Worm (Caenorhabditis elegans): ENCODE measurements around the gene lec-4.

The lec-4 gene

ce11 chrIII:3736302-3736701 lies 36.8 kb downstream of the lec-4 start, which contains the start of gene F34D10.4:
TSS of gene F34D10.4 (plus strand) at chrIII:3736602.
- no peak for TF ChIP-seq alr-1 (tag; optimal IDR thresholded peaks at IDR 0.05)
- TF ChIP-seq lin-13 (GFP tag; optimal IDR thresholded peaks at IDR 0.05): no peak
- no peak for TF ChIP-seq snpc-4 (tag; optimal IDR thresholded peaks at IDR 0.05)
- no peak for TF ChIP-seq nhr-77 (tag; optimal IDR thresholded peaks at IDR 0.05)
- no peak for TF ChIP-seq egl-27 (tag; optimal IDR thresholded peaks at IDR 0.05)
- TF ChIP-seq nhr-23 (tag; optimal IDR thresholded peaks at IDR 0.05): no peak
- TF ChIP-seq F13H6.1 (tag; optimal IDR thresholded peaks at IDR 0.05): no peak
- TF ChIP-seq peb-1 (tag; optimal IDR thresholded peaks at IDR 0.05): no peak
- TF ChIP-seq ceh-16 (tag; optimal IDR thresholded peaks at IDR 0.05): no peak
- TF ChIP-seq nhr-6 (tag; optimal IDR thresholded peaks at IDR 0.05): no peak
- no peak for TF ChIP-seq unc-62 (GFP tag; optimal IDR thresholded peaks at IDR 0.05)
- TF ChIP-seq nhr-25 (tag; optimal IDR thresholded peaks at IDR 0.05): no peak
- no peak for TF ChIP-seq aly-2 (tag; optimal IDR thresholded peaks at IDR 0.05)
- TF ChIP-seq nhr-12 (tag; optimal IDR thresholded peaks at IDR 0.05): no peak
- TF ChIP-seq nhr-237 (tag; optimal IDR thresholded peaks at IDR 0.05): no peak

- TF ChIP-seq snpc-4 (tag; optimal IDR thresholded peaks at IDR 0.05) (no peak), zag-1 (tag; optimal IDR thresholded peaks at IDR 0.05) (no peak), nhr-11 (tag; optimal IDR thresholded peaks at IDR 0.05) (no peak), ztf-1 (GFP tag; conservative IDR thresholded peaks at IDR 0.05) (no peak), C34F6.9 (tag; optimal IDR thresholded peaks at IDR 0.05) (peak; percentile 20), unc-39 (tag; optimal IDR thresholded peaks at IDR 0.05) (no peak), lin-11 (tag; optimal IDR thresholded peaks at IDR 0.05) (no peak), lsy-2 (tag; optimal IDR thresholded peaks at IDR 0.05) (peak in 1 of 2 experiments; percentile 21), elt-3 (tag; optimal IDR thresholded peaks at IDR 0.05) (no peak), elt-1 (tag; optimal IDR thresholded peaks at IDR 0.05) (no peak), nhr-6 (tag; optimal IDR thresholded peaks at IDR 0.05) (no peak), ama-1 (optimal IDR thresholded peaks at IDR 0.05) (peak; percentile 80), lin-39 (tag; optimal IDR thresholded peaks at IDR 0.05) (no peak), nhr-129 (tag; optimal IDR thresholded peaks at IDR 0.05) (peak; percentile 20), nhr-25 (tag; optimal IDR thresholded peaks at IDR 0.05) (no peak)
Measured at ce11 chrIII:3735509-3736255, 37.4 kb downstream of the lec-4 start.

DNA sequence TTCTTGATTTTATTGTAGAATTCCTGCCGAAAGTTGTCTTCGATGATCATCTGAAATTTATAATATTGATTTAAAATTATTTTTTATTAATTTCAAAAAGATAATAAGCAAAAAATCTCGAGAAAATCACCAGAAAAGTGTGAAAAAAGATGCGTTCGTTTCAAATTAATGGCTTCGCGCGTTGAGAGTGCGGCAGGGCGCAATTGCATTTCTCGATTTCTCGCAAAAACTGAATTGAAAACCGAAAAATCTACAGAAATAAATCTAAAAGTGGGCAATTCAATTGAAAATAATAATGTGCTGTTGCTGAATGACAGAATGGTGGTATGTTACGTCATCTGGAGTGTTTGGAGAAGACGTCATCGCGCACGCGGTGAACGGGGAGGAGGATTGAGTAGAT lies 38.1 kb downstream of the lec-4 start, which contains the start of gene evl-18:
Gene evl-18 (minus strand): TSS at position 50 of the 400 bp plus-strand sequence.
- TF ChIP-seq C34F6.9 (tag; optimal IDR thresholded peaks at IDR 0.05) (peak; percentile 49), unc-55 (GFP tag; optimal IDR thresholded peaks at IDR 0.05) (peak; percentile 43), lin-13 (GFP tag; optimal IDR thresholded peaks at IDR 0.05) (no peak), lsy-2 (tag; optimal IDR thresholded peaks at IDR 0.05) (peak in 1 of 2 experiments; percentile 30), gmeb-1 (tag; optimal IDR thresholded peaks at IDR 0.05) (peak; percentile 38), nhr-129 (tag; optimal IDR thresholded peaks at IDR 0.05) (peak; percentile 9), dmd-4 (tag; optimal IDR thresholded peaks at IDR 0.05) (no peak)

- TF ChIP-seq unc-55 (GFP tag; optimal IDR thresholded peaks at IDR 0.05): peak; percentile 53
- TF ChIP-seq nhr-129 (tag; optimal IDR thresholded peaks at IDR 0.05): peak; percentile 16
- peak in 1 of 2 experiments; percentile 3 for TF ChIP-seq lsy-2 (tag; optimal IDR thresholded peaks at IDR 0.05)
- TF ChIP-seq egl-27 (tag; optimal IDR thresholded peaks at IDR 0.05): no peak
- TF ChIP-seq C34F6.9 (tag; optimal IDR thresholded peaks at IDR 0.05): peak; percentile 30
- TF ChIP-seq nhr-237 (tag; optimal IDR thresholded peaks at IDR 0.05): no peak
- no peak for TF ChIP-seq dmd-4 (tag; optimal IDR thresholded peaks at IDR 0.05)
Measured at ce11 chrIII:3734007-3734406, 39.1 kb downstream of the lec-4 start, which contains the start of gene F34D10.3. TSS of gene F34D10.3 (plus strand) at chrIII:3734255.

ce11 chrIII:3730475-3730874 lies 42.7 kb downstream of the lec-4 start, which contains the start of gene F34D10.8:
TSS of gene F34D10.8 (plus strand) at chrIII:3730775.
- no peak for TF ChIP-seq sma-3 (GFP tag; optimal IDR thresholded peaks at IDR 0.05)
- TF ChIP-seq lin-13 (GFP tag; optimal IDR thresholded peaks at IDR 0.05): no peak
- no peak for TF ChIP-seq ama-1 (optimal IDR thresholded peaks at IDR 0.05)
- no peak for TF ChIP-seq nhr-12 (tag; optimal IDR thresholded peaks at IDR 0.05)
- TF ChIP-seq fos-1 (tag; optimal IDR thresholded peaks at IDR 0.05): no peak
- TF ChIP-seq unc-62 (GFP tag; optimal IDR thresholded peaks at IDR 0.05): no peak
- no peak for TF ChIP-seq gmeb-1 (tag; optimal IDR thresholded peaks at IDR 0.05)
- TF ChIP-seq ztf-11 (tag; optimal IDR thresholded peaks at IDR 0.05): no peak
- no peak for TF ChIP-seq sma-9 (GFP tag; optimal IDR thresholded peaks at IDR 0.05)
- no peak for TF ChIP-seq sma-9 (tag; optimal IDR thresholded peaks at IDR 0.05)
- no peak for TF ChIP-seq mbf-1 (tag; optimal IDR thresholded peaks at IDR 0.05)
- TF ChIP-seq C34F6.9 (tag; optimal IDR thresholded peaks at IDR 0.05): no peak
- no peak for TF ChIP-seq F13H6.1 (tag; optimal IDR thresholded peaks at IDR 0.05)
- no peak for TF ChIP-seq nhr-11 (tag; optimal IDR thresholded peaks at IDR 0.05)
- TF ChIP-seq crh-2 (tag; optimal IDR thresholded peaks at IDR 0.05): no peak
- TF ChIP-seq egl-27 (tag; optimal IDR thresholded peaks at IDR 0.05): no peak
- no peak for TF ChIP-seq Y55F3AM.14 (GFP tag; optimal IDR thresholded peaks at IDR 0.05)
- no peak for TF ChIP-seq mab-5 (tag; optimal IDR thresholded peaks at IDR 0.05)
- no peak for TF ChIP-seq sem-4 (tag; optimal IDR thresholded peaks at IDR 0.05)
